Worm (Caenorhabditis elegans): Measurements from ENCODE around the gene F13A7.1.

Gene F13A7.1

DNA sequence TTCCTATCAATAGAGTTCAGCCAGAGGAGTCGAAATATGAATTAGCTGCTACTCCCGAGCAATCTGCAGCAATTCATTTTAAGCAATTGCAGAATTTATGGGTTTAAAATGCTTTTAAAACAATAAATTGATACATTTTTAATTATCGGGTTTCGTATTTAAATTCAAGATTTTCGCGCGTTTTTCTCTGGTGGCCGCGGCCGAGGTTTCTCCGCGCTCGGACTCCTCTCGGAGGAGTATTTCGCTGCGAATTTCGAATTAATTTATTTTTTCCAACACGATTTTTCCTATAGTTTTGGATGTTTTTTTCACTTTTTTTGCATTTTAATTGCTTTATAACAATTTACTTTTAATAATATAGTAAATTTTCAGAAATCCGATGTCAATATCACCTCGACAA lies 23.8 kb upstream of the F13A7.1 start, which contains the start of gene F13A7.14 (continued):
- peak; percentile 25 for TF ChIP-seq nhr-11 (tag; optimal IDR thresholded peaks at IDR 0.05)
- no peak for TF ChIP-seq tlp-1 (tag; optimal IDR thresholded peaks at IDR 0.05)
- TF ChIP-seq nhr-71 (tag; optimal IDR thresholded peaks at IDR 0.05), result peak; percentile 95
- peak; percentile 46 for TF ChIP-seq blmp-1 (tag; optimal IDR thresholded peaks at IDR 0.05)
- no peak for TF ChIP-seq egl-27 (tag; optimal IDR thresholded peaks at IDR 0.05)
- peak; percentile 90 for TF ChIP-seq snu-23 (GFP tag; optimal IDR thresholded peaks at IDR 0.05)
- peak; percentile 89 for TF ChIP-seq swsn-7 (tag; optimal IDR thresholded peaks at IDR 0.05)
- TF ChIP-seq skn-1 (tag; optimal IDR thresholded peaks at IDR 0.05), result peak; percentile 85
- peak; percentile 94 for TF ChIP-seq mab-9 (GFP tag; IDR thresholded peaks at IDR 0.05)
- peak; percentile 58 for TF ChIP-seq ztf-4 (tag; optimal IDR thresholded peaks at IDR 0.05)
- TF ChIP-seq vab-15 (tag; optimal IDR thresholded peaks at IDR 0.05), result peak; percentile 74
- peak; percentile 95 to 98 (median 97) for TF ChIP-seq dpl-1 (GFP tag; optimal IDR thresholded peaks at IDR 0.05)
- peak; percentile 97 for TF ChIP-seq fkh-4 (tag; optimal IDR thresholded peaks at IDR 0.05; ENCODE audit: borderline replicate concordance)
- no peak for TF ChIP-seq nhr-12 (tag; optimal IDR thresholded peaks at IDR 0.05)
- peak; percentile 95 for TF ChIP-seq nhr-85 (tag)
- peak; percentile 84 for TF ChIP-seq snpc-4 (tag; optimal IDR thresholded peaks at IDR 0.05)
- TF ChIP-seq lsy-2 (tag; optimal IDR thresholded peaks at IDR 0.05), result peak; percentile 79 to 89
- no peak for TF ChIP-seq sptf-1 (tag; optimal IDR thresholded peaks at IDR 0.05)
- TF ChIP-seq nhr-237 (tag; optimal IDR thresholded peaks at IDR 0.05), result no peak
- peak; percentile 96 for TF ChIP-seq irx-1 (tag; optimal IDR thresholded peaks at IDR 0.05)
- peak; percentile 83 for TF ChIP-seq unc-86 (tag; optimal IDR thresholded peaks at IDR 0.05)
- TF ChIP-seq xbp-1 (tag; optimal IDR thresholded peaks at IDR 0.05), result peak; percentile 91
- peak; percentile 94 for TF ChIP-seq sox-4 (tag; optimal IDR thresholded peaks at IDR 0.05)
- TF ChIP-seq elt-2 (tag; optimal IDR thresholded peaks at IDR 0.05), result peak; percentile 81
- TF ChIP-seq fkh-10 (GFP tag; optimal IDR thresholded peaks at IDR 0.05), result no peak
- TF ChIP-seq lin-15B (tag; optimal IDR thresholded peaks at IDR 0.05), result peak; percentile 64
- TF ChIP-seq aha-1 (tag; optimal IDR thresholded peaks at IDR 0.05), result no peak
- peak; percentile 82 for TF ChIP-seq lin-14 (GFP tag; optimal IDR thresholded peaks at IDR 0.05)
- TF ChIP-seq C04F5.9 (tag; optimal IDR thresholded peaks at IDR 0.05), result peak; percentile 88
- no peak for TF ChIP-seq zag-1 (tag; optimal IDR thresholded peaks at IDR 0.05)
- peak in 1 of 2 experiments; percentile 98 for TF ChIP-seq ztf-11 (tag; optimal IDR thresholded peaks at IDR 0.05)
- peak; percentile 79 for TF ChIP-seq efl-3 (GFP tag; optimal IDR thresholded peaks at IDR 0.05)
- TF ChIP-seq lin-35 (GFP tag; optimal IDR thresholded peaks at IDR 0.05), result peak; percentile 96 to 97
- TF ChIP-seq efl-1 (optimal IDR thresholded peaks at IDR 0.05), result peak; percentile 97 to 98
- peak; percentile 97 to 100 for TF ChIP-seq efl-1 (GFP tag; optimal IDR thresholded peaks at IDR 0.05 in 1 of 2)
- peak; percentile 68 to 81 (median 70) for TF ChIP-seq ceh-82 (tag; optimal IDR thresholded peaks at IDR 0.05)

DNA sequence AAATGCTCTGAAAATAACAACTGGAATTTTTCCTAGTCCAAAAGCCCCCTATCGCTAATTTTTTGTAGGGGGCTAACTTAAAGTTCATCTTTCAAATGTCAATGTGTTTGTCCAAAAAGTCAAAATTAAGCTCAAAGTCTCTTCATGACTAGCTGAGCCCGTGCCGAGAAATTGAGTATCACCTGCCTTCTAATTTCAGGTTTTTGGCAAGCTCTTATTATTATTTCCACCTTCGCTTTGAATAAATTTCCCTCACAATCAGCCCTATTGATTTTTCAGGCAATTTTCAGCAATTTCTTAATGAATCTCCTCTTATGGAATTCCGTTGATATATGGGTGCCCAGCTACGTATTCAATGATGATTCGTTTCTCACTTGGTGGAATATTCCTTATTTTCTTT lies 21.6 kb upstream of the F13A7.1 start, which contains the start of gene sre-36:
Gene sre-36 (plus strand): TSS at position 301 of the 400 bp plus-strand sequence.
- TF ChIP-seq mdl-1 (tag; optimal IDR thresholded peaks at IDR 0.05), result no peak
- TF ChIP-seq dsc-1 (tag; optimal IDR thresholded peaks at IDR 0.05), result no peak
- TF ChIP-seq skn-1 (tag; optimal IDR thresholded peaks at IDR 0.05), result no peak
- no peak for TF ChIP-seq isw-1 (GFP tag; IDR thresholded peaks at IDR 0.05)
- no peak for TF ChIP-seq hlh-17 (GFP tag; optimal IDR thresholded peaks at IDR 0.05; ENCODE audit: borderline replicate concordance)
- TF ChIP-seq ama-1 (optimal IDR thresholded peaks at IDR 0.05), result no peak
- no peak for TF ChIP-seq fkh-8 (tag; optimal IDR thresholded peaks at IDR 0.05)
- no peak for TF ChIP-seq fos-1 (tag; optimal IDR thresholded peaks at IDR 0.05)
- no peak for TF ChIP-seq egl-27 (tag; optimal IDR thresholded peaks at IDR 0.05)

Data from whole organism, L1 larva.